Fruit fly (Drosophila melanogaster): Measurements from ENCODE around the gene Cp38.
A peak's percentile ranks its signal among the peaks of the same experiment; 100 is the strongest.

The Cp38 gene

dm6 chrX:8466729-8467215, 14.9 kb upstream of the Cp38 start:
- TF ChIP-seq tai (GFP tag; optimal IDR thresholded peaks at IDR 0.05) (no peak), CrebA (GFP tag; optimal IDR thresholded peaks at IDR 0.05; ENCODE audit: borderline replicate concordance) (no peak), Sp1 (GFP tag; optimal IDR thresholded peaks at IDR 0.05) (no peak), Mio (GFP tag; optimal IDR thresholded peaks at IDR 0.05) (no peak), OdsH (GFP tag; optimal IDR thresholded peaks at IDR 0.05) (no peak), dl (GFP tag; optimal IDR thresholded peaks at IDR 0.05; ENCODE audit: insufficient read depth in 1 of 2, partially characterized antibody in 2 of 2) (no peak), ey (GFP tag; optimal IDR thresholded peaks at IDR 0.05) (no peak), Vsx2 (GFP tag; optimal IDR thresholded peaks at IDR 0.05; ENCODE audit: partially characterized antibody) (no peak), dmrt93B (GFP tag; optimal IDR thresholded peaks at IDR 0.05) (no peak)

dm6 chrX:8468962-8469459, 12.6 kb upstream of the Cp38 start, which contains the start of gene CG12116:
Gene CG12116, minus strand, starts transcription at chrX:8469012.
- TF ChIP-seq psq (GFP tag; optimal IDR thresholded peaks at IDR 0.05) (peak; percentile 9), foxo (GFP tag; optimal IDR thresholded peaks at IDR 0.05) (peak in 1 of 2 experiments; percentile 61), ey (GFP tag; optimal IDR thresholded peaks at IDR 0.05) (peak; percentile 71), HLH106 (tag; optimal IDR thresholded peaks at IDR 0.05) (peak; percentile 35), Hnf4 (GFP tag; optimal IDR thresholded peaks at IDR 0.05) (peak; percentile 42), fru (GFP tag; optimal IDR thresholded peaks at IDR 0.05) (peak; percentile 65), rgr (GFP tag; optimal IDR thresholded peaks at IDR 0.05) (peak; percentile 66), br (GFP tag; optimal IDR thresholded peaks at IDR 0.05) (peak; percentile 53), Vsx2 (GFP tag; optimal IDR thresholded peaks at IDR 0.05; ENCODE audit: partially characterized antibody) (no peak), OdsH (GFP tag; optimal IDR thresholded peaks at IDR 0.05) (peak; percentile 62), jim (GFP tag; optimal IDR thresholded peaks at IDR 0.05) (no peak), h (GFP tag; optimal IDR thresholded peaks at IDR 0.05) (peak; percentile 64), dsf (GFP tag; optimal IDR thresholded peaks at IDR 0.05; ENCODE audit: borderline replicate concordance) (no peak), Rel (GFP tag; optimal IDR thresholded peaks at IDR 0.05) (no peak), Rel (tag; optimal IDR thresholded peaks at IDR 0.05) (peak; percentile 80)

dm6 chrX:8469606-8470005, 12.0 kb upstream of the Cp38 start:
- TF ChIP-seq Dif (GFP tag; optimal IDR thresholded peaks at IDR 0.05; ENCODE audit: partially characterized antibody) (no peak), OdsH (GFP tag; optimal IDR thresholded peaks at IDR 0.05) (no peak), Rel (GFP tag; optimal IDR thresholded peaks at IDR 0.05) (no peak), Rel (tag; optimal IDR thresholded peaks at IDR 0.05) (peak; percentile 84), usp (GFP tag; optimal IDR thresholded peaks at IDR 0.05) (no peak), dl (GFP tag; optimal IDR thresholded peaks at IDR 0.05; ENCODE audit: insufficient read depth in 1 of 2, partially characterized antibody in 2 of 2) (no peak)

dm6 chrX:8470588-8470987, 11.0 kb upstream of the Cp38 start, which contains the start of gene Cp7Fa:
Gene Cp7Fa, plus strand, starts transcription at chrX:8470888.
- TF ChIP-seq br (GFP tag; optimal IDR thresholded peaks at IDR 0.05) (no peak), Rel (GFP tag; optimal IDR thresholded peaks at IDR 0.05) (no peak), Rel (tag; optimal IDR thresholded peaks at IDR 0.05) (no peak), psq (GFP tag; optimal IDR thresholded peaks at IDR 0.05) (no peak), fru (GFP tag; optimal IDR thresholded peaks at IDR 0.05) (no peak), jim (GFP tag; optimal IDR thresholded peaks at IDR 0.05) (no peak), tai (GFP tag; optimal IDR thresholded peaks at IDR 0.05) (no peak), ey (GFP tag; optimal IDR thresholded peaks at IDR 0.05) (no peak), Mio (GFP tag; optimal IDR thresholded peaks at IDR 0.05) (no peak), lola (GFP tag; optimal IDR thresholded peaks at IDR 0.05) (no peak), woc (GFP tag; optimal IDR thresholded peaks at IDR 0.05) (no peak), Vsx2 (GFP tag; optimal IDR thresholded peaks at IDR 0.05; ENCODE audit: partially characterized antibody) (no peak), sage (GFP tag; optimal IDR thresholded peaks at IDR 0.05) (no peak), Dif (GFP tag; optimal IDR thresholded peaks at IDR 0.05; ENCODE audit: partially characterized antibody) (no peak)

- TF ChIP-seq dmrt93B (GFP tag; optimal IDR thresholded peaks at IDR 0.05), result no peak
- TF ChIP-seq Hr83 (GFP tag; optimal IDR thresholded peaks at IDR 0.05; ENCODE audit: poor library complexity, severe bottlenecking), result no peak
- no peak for TF ChIP-seq fru (GFP tag; optimal IDR thresholded peaks at IDR 0.05)
- TF ChIP-seq sage (GFP tag; optimal IDR thresholded peaks at IDR 0.05), result no peak
- no peak for TF ChIP-seq CG9705 (GFP tag; optimal IDR thresholded peaks at IDR 0.05)
- TF ChIP-seq Hnf4 (GFP tag; optimal IDR thresholded peaks at IDR 0.05), result no peak
- TF ChIP-seq CrebA (GFP tag; optimal IDR thresholded peaks at IDR 0.05; ENCODE audit: borderline replicate concordance), result no peak
Observed at dm6 chrX:8473339-8473887, 8.2 kb upstream of the Cp38 start, which contains the start of gene Cp7Fb. Gene Cp7Fb, plus strand, starts transcription at chrX:8473837.

Measured in whole organism, wandering third instar larva.